Fruit fly (Drosophila melanogaster) whole organism, adult: ENCODE data around the gene Pvf2.

ENCODE experiments used
- CG11617 ChIP-seq: fragments of 200-800 bp; sonication (Bioruptor generic); optimal IDR thresholded peaks from 2 replicates; lab custom pipeline; 2017; ENCODE audit warnings: mild to moderate bottlenecking, missing biosample characterization, missing genetic modification reagents, missing genetic modification characterization
- CG12768 ChIP-seq: fragments of 200-800 bp; sonication (Bioruptor generic); optimal IDR thresholded peaks from 2 replicates; lab custom pipeline; 2017; ENCODE audit warnings: missing biosample characterization, missing genetic modification characterization, mild to moderate bottlenecking, moderate library complexity, missing genetic modification reagents
- CG14711 ChIP-seq: fragments of 200-800 bp; sonication (Bioruptor generic); optimal IDR thresholded peaks from 2 replicates; lab custom pipeline; 2018; ENCODE audit warnings: missing biosample characterization, mild to moderate bottlenecking, missing genetic modification characterization, moderate library complexity
- CG1620 ChIP-seq: fragments of 200-800 bp; sonication (Bioruptor generic); optimal IDR thresholded peaks from 2 replicates; lab custom pipeline; 2016; ENCODE audit warnings: missing biosample characterization, missing genetic modification characterization
- CG33017 ChIP-seq: fragments of 200-800 bp; sonication (Bioruptor generic); optimal IDR thresholded peaks from 2 replicates; lab custom pipeline; 2018; ENCODE audit warnings: missing biosample characterization, mild to moderate bottlenecking, missing genetic modification characterization, moderate library complexity
- CG5204 ChIP-seq: fragments of 200-800 bp; sonication (Bioruptor generic); optimal IDR thresholded peaks from 2 replicates; lab custom pipeline; 2016; ENCODE audit warnings: missing biosample characterization, missing genetic modification characterization
- CG7045 ChIP-seq: fragments of 200-800 bp; sonication (Bioruptor generic); optimal IDR thresholded peaks from 2 replicates; lab custom pipeline; 2017; ENCODE audit warnings: missing biosample characterization, mild to moderate bottlenecking, missing genetic modification characterization
- CG7101 ChIP-seq: fragments of 200-800 bp; sonication (Bioruptor generic); optimal IDR thresholded peaks from 2 replicates; lab custom pipeline; 2018; ENCODE audit warnings: missing biosample characterization, mild to moderate bottlenecking, missing genetic modification characterization, moderate library complexity
- Clk ChIP-seq: fragments of 200-800 bp; sonication (Bioruptor generic); optimal IDR thresholded peaks from 2 replicates; lab custom pipeline; 2017; ENCODE audit warnings: missing biosample characterization, missing genetic modification characterization
- Crg-1 ChIP-seq: fragments of 200-800 bp; sonication (Bioruptor generic); optimal IDR thresholded peaks from 2 replicates; lab custom pipeline; 2016; ENCODE audit warnings: missing biosample characterization, missing genetic modification characterization
- Hr96 ChIP-seq: fragments of 200-800 bp; sonication (Bioruptor generic); optimal IDR thresholded peaks from 2 replicates; lab custom pipeline; 2016; ENCODE audit warnings: missing biosample characterization, missing genetic modification characterization
- Mnt ChIP-seq: fragments of 200-800 bp; sonication (Bioruptor generic); optimal IDR thresholded peaks from 2 replicates; lab custom pipeline; 2016; ENCODE audit warnings: missing biosample characterization, mild to moderate bottlenecking, missing genetic modification characterization
- bab1 ChIP-seq: fragments of 200-800 bp; sonication (Bioruptor generic); optimal IDR thresholded peaks from 3 replicates; lab custom pipeline; 2019; ENCODE audit warnings: missing biosample characterization, mild to moderate bottlenecking, missing genetic modification characterization, moderate library complexity
- cic ChIP-seq: fragments of 200-800 bp; sonication (Bioruptor generic); optimal IDR thresholded peaks from 2 replicates; lab custom pipeline; 2017; ENCODE audit warnings: missing biosample characterization, mild to moderate bottlenecking, missing genetic modification characterization, moderate library complexity
- cnc ChIP-seq, 2 experiments: fragments of >200 bp; optimal IDR thresholded peaks; 2 replicates each; lab custom pipeline; 2017
- kay ChIP-seq: fragments of 200-800 bp; sonication (Bioruptor generic); peaks from one replicate; lab custom pipeline; 2016; ENCODE audit warnings: missing biosample characterization, missing genetic modification characterization, borderline replicate concordance
- ovo ChIP-seq: fragments of 200-800 bp; sonication (Bioruptor generic); optimal IDR thresholded peaks from 2 replicates; lab custom pipeline; 2016; ENCODE audit warnings: missing biosample characterization, missing genetic modification characterization
- pad ChIP-seq: fragments of 200-800 bp; sonication (Bioruptor generic); optimal IDR thresholded peaks from 3 replicates; lab custom pipeline; 2017; ENCODE audit warnings: missing biosample characterization, missing genetic modification characterization, mild to moderate bottlenecking, moderate library complexity, missing genetic modification reagents
- tj ChIP-seq: fragments of 200-800 bp; sonication (Bioruptor generic); optimal IDR thresholded peaks from 3 replicates; lab custom pipeline; 2017; ENCODE audit warnings: missing biosample characterization, mild to moderate bottlenecking, missing genetic modification characterization, moderate library complexity
- toe ChIP-seq: fragments of 200-800 bp; sonication (Bioruptor generic); optimal IDR thresholded peaks from 2 replicates; lab custom pipeline; 2016; ENCODE audit warnings: missing biosample characterization, missing genetic modification characterization

The Pvf2 gene

DNA sequence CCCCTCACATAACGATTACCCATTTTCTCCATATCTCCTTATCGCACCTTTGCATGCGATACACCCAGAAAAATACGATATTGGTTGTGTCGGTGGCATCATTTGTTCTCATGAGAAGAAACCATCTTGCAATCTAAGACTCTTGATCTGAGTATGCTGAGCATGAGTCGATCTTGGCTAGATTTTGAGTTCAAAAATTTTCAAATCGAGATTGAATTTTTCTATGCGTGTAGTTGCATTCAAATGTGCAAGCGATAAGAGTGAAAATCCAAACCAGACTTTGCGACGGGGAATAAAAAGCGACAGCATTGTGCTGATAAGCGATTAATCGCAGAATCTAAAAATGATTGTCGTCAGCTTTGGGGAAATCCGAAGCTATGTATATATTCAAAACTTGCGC lies 3.1 kb downstream of the Pvf2 start:
- TF ChIP-seq CG11617 (GFP tag; lab: Kevin White, UChicago) (no peak), Crg-1 (no peak), toe (GFP tag; lab: Kevin White, UChicago) (no peak), cnc (optimal IDR thresholded peaks at IDR 0.05; lab: Kevin White, UChicago) (no peak), CG5204 (no peak), cic (GFP tag; lab: Kevin White, UChicago) (no peak), Mnt (GFP tag; lab: Kevin White, UChicago) (no peak), CG14711 (tag; lab: Kevin White, UChicago) (no peak), pad (no peak), CG12768 (GFP tag; lab: Kevin White, UChicago) (no peak), kay (no peak), ovo (GFP tag; lab: Kevin White, UChicago) (no peak), Hr96 (GFP tag; lab: Kevin White, UChicago) (no peak), Clk (no peak), CG7101 (tag; lab: Kevin White, UChicago) (no peak), tj (GFP tag; lab: Kevin White, UChicago) (no peak), CG7045 (no peak), CG1620 (GFP tag; lab: Kevin White, UChicago) (no peak), bab1 (GFP tag; lab: Kevin White, UChicago) (no peak)

DNA sequence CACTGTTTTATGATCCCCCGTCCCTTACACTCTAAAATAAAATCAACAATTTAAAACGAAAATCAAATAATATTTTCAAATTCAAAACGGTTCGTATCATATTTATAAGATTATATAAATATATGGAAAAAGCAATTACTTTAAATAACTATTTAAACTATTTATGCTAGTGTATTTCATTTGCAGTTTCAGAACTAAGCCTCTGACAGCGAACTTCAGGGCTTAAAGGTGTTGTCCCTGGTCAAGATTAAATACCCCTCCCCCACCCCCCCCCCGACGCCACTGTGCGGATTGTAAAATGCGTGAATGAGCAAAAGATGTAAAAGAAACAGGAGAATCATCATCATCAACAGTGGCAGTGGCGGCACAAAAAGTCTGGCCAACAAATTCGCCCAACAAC lies 7.6 kb downstream of the Pvf2 start:
- TF ChIP-seq CG1620 (GFP tag; lab: Kevin White, UChicago), result no peak

DNA sequence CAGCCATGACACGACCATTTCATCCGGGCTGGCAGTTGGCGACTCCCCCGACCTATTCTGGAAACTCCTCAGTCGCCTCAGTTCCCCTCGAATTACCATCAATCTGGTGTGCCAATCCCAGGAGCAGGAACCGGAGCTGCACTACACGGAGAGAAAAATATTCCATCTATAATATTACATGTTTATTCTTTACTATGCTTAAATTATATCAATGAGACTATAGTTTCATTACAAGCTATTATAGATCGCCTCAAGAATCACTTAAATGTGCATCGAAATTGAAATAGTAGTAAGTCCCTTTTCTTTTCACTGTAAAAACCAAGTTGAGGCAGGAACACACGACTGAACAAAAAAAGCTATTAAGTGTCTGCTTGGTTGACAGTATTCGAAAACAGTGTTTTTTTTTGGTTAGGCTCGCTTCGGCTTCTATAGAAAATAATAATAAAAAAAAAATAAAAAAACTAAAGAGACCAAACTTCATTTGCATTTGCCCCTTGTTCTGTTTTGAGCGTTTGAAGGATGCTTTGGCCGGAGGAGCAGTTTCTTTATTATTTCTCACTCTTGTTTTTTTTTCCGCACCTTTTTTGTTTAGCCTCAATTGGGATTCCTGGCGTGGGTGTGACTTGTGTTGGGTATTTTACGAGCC lies 8.3 kb downstream of the Pvf2 start:
- TF ChIP-seq Crg-1 (no peak), CG33017 (tag; lab: Kevin White, UChicago) (no peak), Mnt (GFP tag; lab: Kevin White, UChicago) (no peak), CG12768 (GFP tag; lab: Kevin White, UChicago) (no peak), Hr96 (GFP tag; lab: Kevin White, UChicago) (no peak), CG7045 (no peak), cic (GFP tag; lab: Kevin White, UChicago) (no peak), pad (no peak), toe (GFP tag; lab: Kevin White, UChicago) (no peak), Clk (no peak), bab1 (GFP tag; lab: Kevin White, UChicago) (no peak), CG7101 (tag; lab: Kevin White, UChicago) (no peak), CG5204 (no peak), CG11617 (GFP tag; lab: Kevin White, UChicago) (no peak), CG14711 (tag; lab: Kevin White, UChicago) (no peak), ovo (GFP tag; lab: Kevin White, UChicago) (no peak), kay (no peak), tj (GFP tag; lab: Kevin White, UChicago) (no peak), CG1620 (GFP tag; lab: Kevin White, UChicago) (no peak)

DNA sequence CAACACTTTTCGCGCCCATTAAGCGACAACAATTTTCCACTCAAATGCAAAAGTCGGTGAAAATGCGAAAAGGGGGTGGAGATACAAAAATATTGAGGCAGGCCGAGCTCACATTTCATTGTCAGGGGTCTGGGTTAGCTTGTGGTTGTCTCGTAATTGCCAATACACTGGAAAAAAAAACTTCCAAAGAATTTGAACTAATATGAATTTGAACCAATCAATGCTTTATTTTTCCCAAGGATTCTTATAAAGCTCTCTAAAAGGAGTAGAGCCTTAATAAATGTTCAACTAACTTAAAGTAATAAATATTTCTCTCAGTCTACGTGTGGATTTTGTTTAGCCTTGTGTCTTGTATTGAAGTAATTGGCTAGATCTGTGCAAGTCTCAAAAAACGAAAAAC lies 11.4 kb downstream of the Pvf2 start:
- no peak for TF ChIP-seq tj (GFP tag; lab: Kevin White, UChicago)
- TF ChIP-seq Mnt (GFP tag; lab: Kevin White, UChicago), result no peak
- TF ChIP-seq Hr96 (GFP tag; lab: Kevin White, UChicago), result no peak
- no peak for TF ChIP-seq CG7045
- TF ChIP-seq CG11617 (GFP tag; lab: Kevin White, UChicago), result no peak
- TF ChIP-seq cnc (optimal IDR thresholded peaks at IDR 0.05; lab: Kevin White, UChicago), result no peak
- no peak for TF ChIP-seq kay
- no peak for TF ChIP-seq CG12768 (GFP tag; lab: Kevin White, UChicago)
- no peak for TF ChIP-seq pad
- no peak for TF ChIP-seq bab1 (GFP tag; lab: Kevin White, UChicago)
- no peak for TF ChIP-seq CG5204
- TF ChIP-seq Clk, result no peak
- TF ChIP-seq CG33017 (tag; lab: Kevin White, UChicago), result no peak
- no peak for TF ChIP-seq CG14711 (tag; lab: Kevin White, UChicago)
- no peak for TF ChIP-seq ovo (GFP tag; lab: Kevin White, UChicago)
- no peak for TF ChIP-seq CG7101 (tag; lab: Kevin White, UChicago)
- no peak for TF ChIP-seq CG1620 (GFP tag; lab: Kevin White, UChicago)
- TF ChIP-seq cic (GFP tag; lab: Kevin White, UChicago), result no peak
- TF ChIP-seq Crg-1, result no peak
- TF ChIP-seq toe (GFP tag; lab: Kevin White, UChicago), result no peak

DNA sequence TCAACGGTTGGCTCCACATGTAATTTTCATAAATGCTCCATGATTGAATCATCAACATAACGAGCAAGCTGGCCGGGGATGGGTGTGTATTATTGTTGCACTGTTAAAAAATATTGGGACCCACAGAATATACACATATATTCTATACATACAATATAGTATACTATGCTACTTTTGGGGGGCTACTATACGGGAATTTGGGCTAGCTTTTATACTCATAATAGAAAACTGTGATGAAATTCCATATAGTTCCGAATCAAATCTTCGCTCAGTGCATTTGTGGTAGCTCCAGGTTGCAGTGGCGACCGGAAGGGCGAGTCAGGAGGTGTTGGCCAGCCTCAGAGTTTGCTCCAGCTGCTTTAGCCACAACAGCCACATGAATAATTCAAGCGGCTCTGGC lies 12.6 kb downstream of the Pvf2 start:
- TF ChIP-seq Crg-1, result no peak
- TF ChIP-seq pad, result no peak
- no peak for TF ChIP-seq CG7045
- TF ChIP-seq CG5204, result no peak

DNA sequence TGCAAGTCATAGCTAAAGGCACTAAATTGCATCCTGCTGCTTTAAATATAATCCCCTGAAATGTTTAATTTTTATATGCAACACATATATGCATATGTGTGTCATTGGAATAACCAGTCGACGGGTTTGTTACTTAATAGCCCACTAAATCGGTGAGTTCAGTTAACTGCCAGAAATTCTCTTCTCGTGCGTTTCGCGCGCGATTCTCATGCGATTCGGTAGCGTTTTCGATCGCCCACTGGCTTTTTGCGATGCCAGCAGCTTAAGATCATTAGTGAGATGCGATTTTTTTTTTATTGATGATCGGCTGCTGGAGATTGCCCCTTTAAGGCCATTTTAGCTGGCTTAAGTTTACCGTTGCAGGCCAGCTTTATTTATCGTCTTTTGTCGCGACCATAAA lies 13.2 kb downstream of the Pvf2 start:
- TF ChIP-seq Hr96 (GFP tag; lab: Kevin White, UChicago), result no peak
- no peak for TF ChIP-seq kay
- no peak for TF ChIP-seq Crg-1
- TF ChIP-seq bab1 (GFP tag; lab: Kevin White, UChicago), result no peak
- TF ChIP-seq CG5204, result no peak
- TF ChIP-seq cnc (optimal IDR thresholded peaks at IDR 0.05; lab: Kevin White, UChicago), result no peak
- no peak for TF ChIP-seq CG11617 (GFP tag; lab: Kevin White, UChicago)
- TF ChIP-seq toe (GFP tag; lab: Kevin White, UChicago), result no peak
- TF ChIP-seq CG7101 (tag; lab: Kevin White, UChicago), result no peak
- no peak for TF ChIP-seq CG12768 (GFP tag; lab: Kevin White, UChicago)
- TF ChIP-seq CG1620 (GFP tag; lab: Kevin White, UChicago), result no peak
- no peak for TF ChIP-seq tj (GFP tag; lab: Kevin White, UChicago)
